In genomic region chr3L:346656-347640, dm6 we compare ENCODE assay signal across 1 fruit fly cellular context.
TF ChIP-seq lines count a peak whose summit lies in the region.

Gene mth (minus strand): TSS chr3L:346957.

TF ChIP-seq in whole organism, embryonic, 481 proteins besides CTCF, POLR2A, EP300 and RAD21 (continued from another document and continues in another):
- TF ChIP-seq CG4854 (GFP tag; optimal IDR thresholded peaks at IDR 0.05; lab: Kevin White, UChicago) = peak; percentile 48
- no peak for TF ChIP-seq HHEX (GFP tag; optimal IDR thresholded peaks at IDR 0.05; lab: Kevin White, UChicago)
- TF ChIP-seq gsb-n (tag; optimal IDR thresholded peaks at IDR 0.05; lab: Kevin White, UChicago) = no peak
- TF ChIP-seq dimm (GFP tag; IDR thresholded peaks at IDR 0.05; lab: Robert Waterston, UW) = no peak
- no peak for TF ChIP-seq Asciz (GFP tag; optimal IDR thresholded peaks at IDR 0.05; lab: Kevin White, UChicago)
- TF ChIP-seq CG31224 (GFP tag; IDR thresholded peaks at IDR 0.05; lab: Robert Waterston, UW) = no peak
- no peak for TF ChIP-seq CG11723 (GFP tag; optimal IDR thresholded peaks at IDR 0.05; lab: Kevin White, UChicago)
- TF ChIP-seq CG17802 (tag; optimal IDR thresholded peaks at IDR 0.05; lab: Kevin White, UChicago) = peak; percentile 92
- TF ChIP-seq lmd (GFP tag; IDR thresholded peaks at IDR 0.05; lab: Robert Waterston, UW) = 0 out of 2 replicates have a peak, but pooled peaks have one; percentile 25
- TF ChIP-seq amos (GFP tag; IDR thresholded peaks at IDR 0.05; lab: Robert Waterston, UW; ENCODE audit: partially characterized antibody) = peak; percentile 96
- TF ChIP-seq CG7839 (tag; optimal IDR thresholded peaks at IDR 0.05; lab: Kevin White, UChicago) = peak; percentile 36
- TF ChIP-seq CG8765 (GFP tag; IDR thresholded peaks at IDR 0.05; lab: Robert Waterston, UW) = peak; percentile 23; the same call in 1 of the 2 replicates
- TF ChIP-seq CG18764 (GFP tag; optimal IDR thresholded peaks at IDR 0.05; lab: Kevin White, UChicago) = peak; percentile 36
- peak; percentile 99 for TF ChIP-seq HLH4C (GFP tag; IDR thresholded peaks at IDR 0.05; lab: Robert Waterston, UW; ENCODE audit: partially characterized antibody)
- TF ChIP-seq disco-r (GFP tag; optimal IDR thresholded peaks at IDR 0.05; lab: Kevin White, UChicago) = no peak
- TF ChIP-seq en (GFP tag; optimal IDR thresholded peaks at IDR 0.05; lab: Kevin White, UChicago) = no peak
- TF ChIP-seq z (GFP tag; IDR thresholded peaks at IDR 0.05; lab: Robert Waterston, UW) = no peak
- no peak for TF ChIP-seq h (optimal IDR thresholded peaks at IDR 0.05; lab: Kevin White, UChicago)
- TF ChIP-seq sr (GFP tag; IDR thresholded peaks at IDR 0.05; lab: Robert Waterston, UW) = no peak
- TF ChIP-seq CG11085 (GFP tag; IDR thresholded peaks at IDR 0.05; lab: Robert Waterston, UW) = no peak
- TF ChIP-seq CG30020 (tag; optimal IDR thresholded peaks at IDR 0.05; lab: Kevin White, UChicago) = peak; percentile 89
- TF ChIP-seq CG2889 (GFP tag; IDR thresholded peaks at IDR 0.05; lab: Robert Waterston, UW) = no peak
- no peak for TF ChIP-seq CG12219 (GFP tag; optimal IDR thresholded peaks at IDR 0.05; lab: Kevin White, UChicago)
- no peak for TF ChIP-seq CG6765 (GFP tag; optimal IDR thresholded peaks at IDR 0.05; lab: Kevin White, UChicago)
- peak; percentile 16 for TF ChIP-seq CG18476 (GFP tag; optimal IDR thresholded peaks at IDR 0.05; lab: Kevin White, UChicago)
- TF ChIP-seq danr (GFP tag; IDR thresholded peaks at IDR 0.05; lab: Robert Waterston, UW) = no peak
- peak; percentile 60 for TF ChIP-seq CG1792 (GFP tag; optimal IDR thresholded peaks at IDR 0.05; lab: Kevin White, UChicago)
- TF ChIP-seq CG11560 (tag; IDR thresholded peaks at IDR 0.05; lab: Robert Waterston, UW) = peak; percentile 74; the same call in 1 of the 3 replicates
- TF ChIP-seq CG14667 (GFP tag; IDR thresholded peaks at IDR 0.05; lab: Robert Waterston, UW) = no peak
- TF ChIP-seq exex (tag; optimal IDR thresholded peaks at IDR 0.05; lab: Kevin White, UChicago) = peak; percentile 20
- TF ChIP-seq Neu2 (GFP tag; optimal IDR thresholded peaks at IDR 0.05; lab: Kevin White, UChicago; ENCODE audit: borderline replicate concordance) = peak; percentile 87
- no peak for TF ChIP-seq CG31388 (GFP tag; optimal IDR thresholded peaks at IDR 0.05; lab: Kevin White, UChicago)
- no peak for TF ChIP-seq CG7745 (tag; optimal IDR thresholded peaks at IDR 0.05; lab: Kevin White, UChicago)
- peak; percentile 73 for TF ChIP-seq Myb (GFP tag; optimal IDR thresholded peaks at IDR 0.05; lab: Kevin White, UChicago)
- TF ChIP-seq CG5180 (GFP tag; optimal IDR thresholded peaks at IDR 0.05; lab: Kevin White, UChicago) = no peak
- TF ChIP-seq chif (GFP tag; optimal IDR thresholded peaks at IDR 0.05; lab: Kevin White, UChicago) = peak in 1 of 2 experiments; percentile 15
- no peak for TF ChIP-seq CG3065 (GFP tag; optimal IDR thresholded peaks at IDR 0.05; lab: Kevin White, UChicago)
- TF ChIP-seq Sry-δ (GFP tag; optimal IDR thresholded peaks at IDR 0.05; lab: Kevin White, UChicago) = peak; percentile 98
- TF ChIP-seq GATAe (GFP tag; conservative IDR thresholded peaks at IDR 0.05; lab: Robert Waterston, UW) = no peak
- peak; percentile 65 for TF ChIP-seq CG13894 (tag; optimal IDR thresholded peaks at IDR 0.05; lab: Kevin White, UChicago)
- TF ChIP-seq CG14710 (tag; optimal IDR thresholded peaks at IDR 0.05; lab: Kevin White, UChicago) = peak; percentile 85
- peak; percentile 72 for TF ChIP-seq CG9932 (GFP tag; IDR thresholded peaks at IDR 0.05; lab: Robert Waterston, UW)
- TF ChIP-seq E2f1 (GFP tag; IDR thresholded peaks at IDR 0.05; lab: Robert Waterston, UW) = peak; percentile 27; the same call in 1 of the 2 replicates
- TF ChIP-seq Lpt (GFP tag; optimal IDR thresholded peaks at IDR 0.05; lab: Kevin White, UChicago) = no peak
- TF ChIP-seq Stat92E (GFP tag; optimal IDR thresholded peaks at IDR 0.05; lab: Kevin White, UChicago) = peak in 1 of 3 experiments; percentile 22
- TF ChIP-seq HmgZ (tag; optimal IDR thresholded peaks at IDR 0.05; lab: Kevin White, UChicago) = peak; percentile 30
- no peak for TF ChIP-seq scrt (GFP tag; optimal IDR thresholded peaks at IDR 0.05; lab: Kevin White, UChicago)
- TF ChIP-seq CG10654 (GFP tag; optimal IDR thresholded peaks at IDR 0.05; lab: Kevin White, UChicago) = no peak
- TF ChIP-seq CG12071 (GFP tag; optimal IDR thresholded peaks at IDR 0.05; lab: Kevin White, UChicago) = no peak
- peak; percentile 70 for TF ChIP-seq CG12391 (tag; optimal IDR thresholded peaks at IDR 0.05; lab: Kevin White, UChicago)
- peak in 1 of 2 experiments; percentile 43 for TF ChIP-seq Hr51 (GFP tag; optimal IDR thresholded peaks at IDR 0.05; lab: Kevin White, UChicago)
- TF ChIP-seq unpg (GFP tag; optimal IDR thresholded peaks at IDR 0.05; lab: Kevin White, UChicago) = no peak
- TF ChIP-seq Oaz (GFP tag; IDR thresholded peaks at IDR 0.05; lab: Robert Waterston, UW) = no peak
- TF ChIP-seq Max (GFP tag; optimal IDR thresholded peaks at IDR 0.05; lab: Kevin White, UChicago) = peak; percentile 31
- TF ChIP-seq Tbp (GFP tag; optimal IDR thresholded peaks at IDR 0.05; lab: Kevin White, UChicago) = peak; percentile 40
- peak; percentile 31 for TF ChIP-seq Sox102F (GFP tag; optimal IDR thresholded peaks at IDR 0.05; lab: Kevin White, UChicago)
- TF ChIP-seq CG1233 (GFP tag; optimal IDR thresholded peaks at IDR 0.05; lab: Kevin White, UChicago) = no peak
- TF ChIP-seq CG31441 (GFP tag; IDR thresholded peaks at IDR 0.05; lab: Robert Waterston, UW) = no peak
- peak; percentile 74 for TF ChIP-seq zen (tag; optimal IDR thresholded peaks at IDR 0.05; lab: Kevin White, UChicago)
- TF ChIP-seq btn (GFP tag; optimal IDR thresholded peaks at IDR 0.05; lab: Kevin White, UChicago) = no peak
- TF ChIP-seq CoRest (tag; optimal IDR thresholded peaks at IDR 0.05; lab: Kevin White, UChicago) = peak; percentile 66
- peak; percentile 28; the same call in 1 of the 2 replicates for TF ChIP-seq CG6689 (GFP tag; IDR thresholded peaks at IDR 0.05; lab: Robert Waterston, UW)
- peak; percentile 19 for TF ChIP-seq emc (GFP tag; optimal IDR thresholded peaks at IDR 0.05; lab: Kevin White, UChicago)
- no peak for TF ChIP-seq Fer2 (tag; optimal IDR thresholded peaks at IDR 0.05; lab: Kevin White, UChicago)
- TF ChIP-seq CG6272 (GFP tag; IDR thresholded peaks at IDR 0.05; lab: Robert Waterston, UW) = peak; percentile 52; the same call in 1 of the 2 replicates
- TF ChIP-seq Spps (tag; optimal IDR thresholded peaks at IDR 0.05; lab: Kevin White, UChicago) = no peak
- no peak for TF ChIP-seq tap (tag; optimal IDR thresholded peaks at IDR 0.05; lab: Kevin White, UChicago)
- TF ChIP-seq Fer3 (tag; optimal IDR thresholded peaks at IDR 0.05; lab: Kevin White, UChicago) = no peak
- peak; percentile 33 for TF ChIP-seq twi (tag; optimal IDR thresholded peaks at IDR 0.05; lab: Kevin White, UChicago)
- no peak for TF ChIP-seq CG32772 (GFP tag; IDR thresholded peaks at IDR 0.05; lab: Robert Waterston, UW)
- peak; percentile 11 for TF ChIP-seq Chrac-16 (GFP tag; optimal IDR thresholded peaks at IDR 0.05; lab: Kevin White, UChicago)
- no peak for TF ChIP-seq Ravus (GFP tag; IDR thresholded peaks at IDR 0.05; lab: Robert Waterston, UW)
- no peak for TF ChIP-seq CG10979 (tag; optimal IDR thresholded peaks at IDR 0.05; lab: Kevin White, UChicago)
- TF ChIP-seq ab (GFP tag; optimal IDR thresholded peaks at IDR 0.05; lab: Kevin White, UChicago) = no peak
- TF ChIP-seq Taf1 (GFP tag; IDR thresholded peaks at IDR 0.05; lab: Robert Waterston, UW) = no peak; the same call in 1 of the 2 replicates
- no peak for TF ChIP-seq hth (optimal IDR thresholded peaks at IDR 0.05; lab: Kevin White, UChicago)
- TF ChIP-seq tio (GFP tag; optimal IDR thresholded peaks at IDR 0.05; lab: Kevin White, UChicago) = no peak
- TF ChIP-seq NfI (GFP tag; optimal IDR thresholded peaks at IDR 0.05; lab: Kevin White, UChicago) = peak; percentile 48
- no peak for TF ChIP-seq CG17568 (GFP tag; optimal IDR thresholded peaks at IDR 0.05; lab: Kevin White, UChicago)
- no peak for TF ChIP-seq dati (GFP tag; IDR thresholded peaks at IDR 0.05; lab: Robert Waterston, UW)
- no peak for TF ChIP-seq ham (GFP tag; IDR thresholded peaks at IDR 0.05; lab: Robert Waterston, UW)
- TF ChIP-seq ara (GFP tag; IDR thresholded peaks at IDR 0.05; lab: Robert Waterston, UW) = no peak
- no peak for TF ChIP-seq sd (tag; optimal IDR thresholded peaks at IDR 0.05; lab: Kevin White, UChicago)
- no peak for TF ChIP-seq CG8388 (GFP tag; optimal IDR thresholded peaks at IDR 0.05; lab: Kevin White, UChicago)
- TF ChIP-seq Atf-2 (GFP tag; optimal IDR thresholded peaks at IDR 0.05; lab: Kevin White, UChicago) = peak; percentile 62
- TF ChIP-seq sqz (GFP tag; optimal IDR thresholded peaks at IDR 0.05; lab: Kevin White, UChicago) = peak; percentile 18
- peak in 1 of 2 experiments; percentile 54 for TF ChIP-seq crp (GFP tag; optimal IDR thresholded peaks at IDR 0.05; lab: Kevin White, UChicago)
- TF ChIP-seq NFAT (GFP tag; IDR thresholded peaks at IDR 0.05; lab: Robert Waterston, UW) = no peak
- TF ChIP-seq nerfin-1 (tag; optimal IDR thresholded peaks at IDR 0.05; lab: Kevin White, UChicago) = peak; percentile 13
- no peak for TF ChIP-seq CG6654 (GFP tag; optimal IDR thresholded peaks at IDR 0.05; lab: Kevin White, UChicago)
- no peak for TF ChIP-seq CG4328 (GFP tag; optimal IDR thresholded peaks at IDR 0.05; lab: Kevin White, UChicago)
- no peak for TF ChIP-seq peb (GFP tag; IDR thresholded peaks at IDR 0.05; lab: Robert Waterston, UW)
- peak; percentile 12 for TF ChIP-seq CG15269 (tag; optimal IDR thresholded peaks at IDR 0.05; lab: Kevin White, UChicago)
- TF ChIP-seq Vsx1 (GFP tag; optimal IDR thresholded peaks at IDR 0.05; lab: Kevin White, UChicago) = no peak
- no peak for TF ChIP-seq ttk (GFP tag; IDR thresholded peaks at IDR 0.05; lab: Robert Waterston, UW)
- TF ChIP-seq E2f2 (GFP tag; IDR thresholded peaks at IDR 0.05; lab: Robert Waterston, UW) = 0 out of 2 replicates have a peak, but pooled peaks have one; percentile 27
- TF ChIP-seq caup (GFP tag; optimal IDR thresholded peaks at IDR 0.05; lab: Kevin White, UChicago; ENCODE audit: severe bottlenecking) = no peak
- peak; percentile 75 for TF ChIP-seq CG9727 (GFP tag; optimal IDR thresholded peaks at IDR 0.05; lab: Kevin White, UChicago)
- TF ChIP-seq cad (GFP tag; optimal IDR thresholded peaks at IDR 0.05; lab: Kevin White, UChicago) = no peak
- TF ChIP-seq bbx (GFP tag; IDR thresholded peaks at IDR 0.05; lab: Robert Waterston, UW; ENCODE audit: partially characterized antibody) = peak; percentile 94
- TF ChIP-seq tx (GFP tag; optimal IDR thresholded peaks at IDR 0.05; lab: Kevin White, UChicago) = peak; percentile 19
- no peak for TF ChIP-seq Doc2 (GFP tag; IDR thresholded peaks at IDR 0.05; lab: Robert Waterston, UW)
- peak; percentile 94 for TF ChIP-seq CG7963 (GFP tag; IDR thresholded peaks at IDR 0.05; lab: Robert Waterston, UW; ENCODE audit: partially characterized antibody)
- TF ChIP-seq CG17612 (GFP tag; IDR thresholded peaks at IDR 0.05; lab: Robert Waterston, UW) = no peak
- peak; percentile 56 for TF ChIP-seq al (GFP tag; IDR thresholded peaks at IDR 0.05; lab: Robert Waterston, UW)
- no peak for TF ChIP-seq CG12744 (GFP tag; optimal IDR thresholded peaks at IDR 0.05; lab: Kevin White, UChicago)
- no peak for TF ChIP-seq CG8478 (optimal IDR thresholded peaks at IDR 0.05; lab: Kevin White, UChicago)
- TF ChIP-seq Ada2b (GFP tag; IDR thresholded peaks at IDR 0.05; lab: Robert Waterston, UW) = no peak
- TF ChIP-seq sim (GFP tag; IDR thresholded peaks at IDR 0.05; lab: Robert Waterston, UW) = 0 out of 2 replicates have a peak, but pooled peaks have one; percentile 29
- peak; percentile 26 for TF ChIP-seq CG3281 (GFP tag; optimal IDR thresholded peaks at IDR 0.05; lab: Kevin White, UChicago)
- TF ChIP-seq ems (GFP tag; optimal IDR thresholded peaks at IDR 0.05; lab: Kevin White, UChicago) = peak; percentile 45
- TF ChIP-seq sc (optimal IDR thresholded peaks at IDR 0.05; lab: Kevin White, UChicago) = no peak
- no peak for TF ChIP-seq sc (GFP tag; optimal IDR thresholded peaks at IDR 0.05; lab: Kevin White, UChicago)
- TF ChIP-seq Dll (GFP tag; IDR thresholded peaks at IDR 0.05; lab: Robert Waterston, UW; ENCODE audit: partially characterized antibody) = peak; percentile 99
- peak; percentile 16 for TF ChIP-seq CG15696 (tag; optimal IDR thresholded peaks at IDR 0.05; lab: Kevin White, UChicago)
- TF ChIP-seq Atf6 (GFP tag; IDR thresholded peaks at IDR 0.05; lab: Robert Waterston, UW) = no peak; the same call in 1 of the 2 replicates
- peak; percentile 54; the same call in 1 of the 3 replicates for TF ChIP-seq Dbx (GFP tag; IDR thresholded peaks at IDR 0.05; lab: Robert Waterston, UW)
- no peak for TF ChIP-seq Trl (optimal IDR thresholded peaks at IDR 0.05; lab: Kevin White, UChicago)
- peak; percentile 24 for TF ChIP-seq Trl (GFP tag; optimal IDR thresholded peaks at IDR 0.05; lab: Kevin White, UChicago)
- no peak for TF ChIP-seq esg (GFP tag; conservative IDR thresholded peaks at IDR 0.05; lab: Robert Waterston, UW)
- no peak; the same call in 2 of the 3 replicates for TF ChIP-seq Aef1 (GFP tag; IDR thresholded peaks at IDR 0.05; lab: Robert Waterston, UW)
- TF ChIP-seq MBD-R2 (GFP tag; IDR thresholded peaks at IDR 0.05; lab: Robert Waterston, UW) = peak; percentile 43
- TF ChIP-seq Rfx (GFP tag; IDR thresholded peaks at IDR 0.05; lab: Robert Waterston, UW) = peak; percentile 53; the same call in 1 of the 2 replicates
- TF ChIP-seq CG11456 (GFP tag; IDR thresholded peaks at IDR 0.05; lab: Robert Waterston, UW) = peak; percentile 48; the same call in 1 of the 3 replicates
- TF ChIP-seq nau (GFP tag; optimal IDR thresholded peaks at IDR 0.05; lab: Kevin White, UChicago) = no peak
- peak; percentile 59 for TF ChIP-seq maf-S (GFP tag; optimal IDR thresholded peaks at IDR 0.05; lab: Kevin White, UChicago)
- no peak for TF ChIP-seq CG17385 (GFP tag; optimal IDR thresholded peaks at IDR 0.05; lab: Kevin White, UChicago)
- TF ChIP-seq CG3847 (GFP tag; IDR thresholded peaks at IDR 0.05; lab: Robert Waterston, UW) = peak; percentile 49
- no peak for TF ChIP-seq Poxn (GFP tag; IDR thresholded peaks at IDR 0.05; lab: Robert Waterston, UW)
- no peak for TF ChIP-seq otp (GFP tag; IDR thresholded peaks at IDR 0.05; lab: Robert Waterston, UW)
- TF ChIP-seq CG3995 (GFP tag; optimal IDR thresholded peaks at IDR 0.05; lab: Kevin White, UChicago) = peak; percentile 54
- TF ChIP-seq CG7556 (GFP tag; optimal IDR thresholded peaks at IDR 0.05; lab: Kevin White, UChicago) = no peak
- peak; percentile 80 for TF ChIP-seq CG13624 (GFP tag; optimal IDR thresholded peaks at IDR 0.05; lab: Kevin White, UChicago)
- TF ChIP-seq CG2120 (GFP tag; optimal IDR thresholded peaks at IDR 0.05; lab: Kevin White, UChicago) = peak; percentile 66
